Worm (Caenorhabditis elegans): ENCODE measurements around the gene ttr-14.

DNA sequence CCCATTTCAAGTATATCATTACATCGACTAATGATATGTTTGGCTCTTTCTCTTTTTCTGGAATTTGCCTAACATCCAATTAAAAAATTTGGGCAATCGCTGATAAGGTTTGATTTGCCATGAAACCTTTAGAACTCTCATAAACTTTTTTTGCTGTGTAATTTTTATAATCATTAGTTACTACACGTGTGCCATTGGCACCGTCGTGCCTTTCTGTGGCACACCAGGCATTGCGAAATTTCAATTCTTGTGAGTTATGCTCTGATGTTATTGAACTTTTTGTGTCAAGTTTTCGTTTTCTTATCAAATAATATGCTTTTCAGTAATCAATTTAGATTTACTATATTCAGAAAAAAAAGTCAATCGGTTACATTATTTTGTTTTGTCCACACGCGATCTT, 26.3 kb upstream of the ttr-14 start:
- no peak for TF ChIP-seq nhr-67 (tag; optimal IDR thresholded peaks at IDR 0.05)
- no peak for TF ChIP-seq pqm-1 (tag; optimal IDR thresholded peaks at IDR 0.05)
- TF ChIP-seq nhr-28 (tag; optimal IDR thresholded peaks at IDR 0.05), result no peak
- no peak for TF ChIP-seq jun-1 (tag; optimal IDR thresholded peaks at IDR 0.05)
- no peak for TF ChIP-seq ama-1 (optimal IDR thresholded peaks at IDR 0.05)
- no peak for TF ChIP-seq mdl-1 (tag; optimal IDR thresholded peaks at IDR 0.05)
- no peak for TF ChIP-seq lin-39 (tag; optimal IDR thresholded peaks at IDR 0.05)
- TF ChIP-seq ztf-4 (tag; optimal IDR thresholded peaks at IDR 0.05), result no peak
- TF ChIP-seq egl-27 (tag; optimal IDR thresholded peaks at IDR 0.05), result no peak
- TF ChIP-seq ceh-82 (tag; optimal IDR thresholded peaks at IDR 0.05), result no peak

Measured in whole organism, L3 larva.